Worm (Caenorhabditis elegans) whole organism, L4/young adult: Measurements from ENCODE around the gene atl-1.

Experiments
- W03F9.2 ChIP-seq: fragments of 150-350 bp; optimal IDR thresholded peaks from 2 replicates; lab custom pipeline; 2014; ENCODE audit warnings: missing biosample characterization, missing genetic modification characterization
- dao-5 ChIP-seq: sonication (generic microtip); optimal IDR thresholded peaks from 2 replicates; lab custom pipeline; 2016; ENCODE audit warnings: missing genotype, missing genetic modification characterization, moderate library complexity, missing compliant biosample characterization

DNA sequence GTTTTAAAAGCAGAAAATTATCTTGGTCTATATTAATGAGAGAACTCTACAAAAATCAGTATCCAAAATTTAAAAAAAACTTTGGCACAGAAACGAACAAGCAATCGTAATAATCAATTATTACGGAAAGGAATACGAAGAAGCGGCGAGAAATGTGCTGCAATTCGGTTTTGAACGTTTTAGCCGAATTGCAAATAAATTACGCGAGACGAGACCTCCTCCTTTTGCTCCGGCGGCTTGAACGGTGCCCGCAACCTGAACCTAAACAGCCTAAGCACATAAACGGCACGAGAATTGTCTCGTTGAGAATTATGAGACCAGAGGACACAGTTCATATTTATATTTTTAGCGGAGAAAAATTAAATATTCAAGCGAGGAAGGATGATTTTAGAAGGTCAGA lies 44.0 kb upstream of the atl-1 start:
- no peak for TF ChIP-seq W03F9.2 (tag; lab: Kevin White, UChicago)
- no peak for TF ChIP-seq dao-5
